Fruit fly (Drosophila melanogaster) whole organism, embryonic: ENCODE results near the gene dj-1beta.
A peak's percentile ranks its signal among the peaks of the same experiment; 100 is the strongest.

Experiments
- Atf3 ChIP-seq: fragments of 200-800 bp; sonication (Bioruptor generic); optimal IDR thresholded peaks from 3 replicates; lab custom pipeline; 2016; ENCODE audit warnings: missing biosample characterization, missing genetic modification characterization
- BtbVII ChIP-seq: fragments of 200-800 bp; sonication (Bioruptor generic); optimal IDR thresholded peaks from 3 replicates; lab custom pipeline; 2017; ENCODE audit warnings: missing biosample characterization, mild to moderate bottlenecking, missing genetic modification characterization
- CG10209 ChIP-seq: fragments of 200-800 bp; sonication (Bioruptor generic); optimal IDR thresholded peaks from 3 replicates; lab custom pipeline; 2017; ENCODE audit warnings: missing biosample characterization, mild to moderate bottlenecking, missing genetic modification characterization, missing genetic modification reagents
- CG10267 ChIP-seq: fragments of 200-800 bp; sonication (Bioruptor generic); optimal IDR thresholded peaks from 2 replicates; lab custom pipeline; 2018; ENCODE audit warnings: missing biosample characterization, mild to moderate bottlenecking, missing genetic modification characterization, moderate library complexity
- CG12391 ChIP-seq: fragments of 200-800 bp; sonication (Bioruptor generic); optimal IDR thresholded peaks from 3 replicates; lab custom pipeline; 2018; ENCODE audit warnings: missing biosample characterization, mild to moderate bottlenecking, missing genetic modification characterization, moderate library complexity
- CG17328 ChIP-seq: fragments of 200-800 bp; sonication (Bioruptor generic); IDR thresholded peaks from 2 replicates; pipeline ENCODE4 v1.3.6; 2022; ENCODE audit warnings: missing biosample characterization, missing genetic modification characterization
- CG2120 ChIP-seq: fragments of 200-800 bp; sonication (Bioruptor generic); optimal IDR thresholded peaks from 3 replicates; lab custom pipeline; 2016; ENCODE audit warnings: missing biosample characterization, missing genetic modification characterization
- CG30020 ChIP-seq: fragments of 200-800 bp; optimal IDR thresholded peaks from 2 replicates; lab custom pipeline; 2019; ENCODE audit warnings: missing biosample characterization, mild to moderate bottlenecking, missing genetic modification characterization, moderate library complexity
- CG30403 ChIP-seq: fragments of 200-800 bp; sonication (Bioruptor generic); optimal IDR thresholded peaks from 3 replicates; lab custom pipeline; 2016; ENCODE audit warnings: missing biosample characterization, missing genetic modification characterization
- CG32772 ChIP-seq: fragments of 200-800 bp; sonication (Bioruptor generic); IDR thresholded peaks from 2 replicates; pipeline ENCODE4 v1.3.6; 2022; ENCODE audit warnings: missing biosample characterization, missing genetic modification characterization
- CG4360 ChIP-seq: fragments of 200-800 bp; sonication (Bioruptor generic); IDR thresholded peaks from 2 replicates; pipeline ENCODE4 v1.3.6; 2022; ENCODE audit warnings: missing biosample characterization, missing genetic modification characterization
- CG6272 ChIP-seq: fragments of 200-800 bp; sonication (Bioruptor generic); IDR thresholded peaks from 2 replicates; pipeline ENCODE4 v1.3.6; 2022; ENCODE audit warnings: missing biosample characterization, missing genetic modification characterization
- CG9215 ChIP-seq: fragments of 200-800 bp; sonication (Bioruptor generic); IDR thresholded peaks from 2 replicates; pipeline ENCODE4 v1.3.6; 2022; ENCODE audit warnings: missing biosample characterization, missing genetic modification characterization
- Camta ChIP-seq: fragments of 200-800 bp; sonication (Bioruptor generic); optimal IDR thresholded peaks from 2 replicates; lab custom pipeline; 2016; ENCODE audit warnings: missing biosample characterization, missing genetic modification characterization
- Chrac-16 ChIP-seq: fragments of 200-800 bp; sonication (Bioruptor generic); optimal IDR thresholded peaks from 3 replicates; lab custom pipeline; 2016; ENCODE audit warnings: missing biosample characterization, missing genetic modification characterization
- Drgx ChIP-seq: fragments of 200-800 bp; sonication (Bioruptor generic); IDR thresholded peaks from 2 replicates; pipeline ENCODE4 v1.3.6; 2022; ENCODE audit warnings: missing biosample characterization, missing genetic modification characterization
- Ets65A ChIP-seq: fragments of 200-800 bp; sonication (Bioruptor generic); peaks from one replicate; lab custom pipeline; 2016; ENCODE audit warnings: missing biosample characterization, missing genetic modification characterization
- Hsf ChIP-seq: fragments of 200-800 bp; sonication (Bioruptor generic); optimal IDR thresholded peaks from 3 replicates; lab custom pipeline; 2016; ENCODE audit warnings: missing biosample characterization, missing genetic modification characterization
- Lpt ChIP-seq: fragments of >200 bp; optimal IDR thresholded peaks from 2 replicates; lab custom pipeline; 2018; ENCODE audit warnings: missing biosample characterization, missing genetic modification characterization
- Mad ChIP-seq: fragments of 200-800 bp; sonication (Bioruptor generic); optimal IDR thresholded peaks from 2 replicates; lab custom pipeline; 2016; ENCODE audit warnings: missing biosample characterization, missing genetic modification characterization
- Med ChIP-seq: fragments of 200-800 bp; sonication (Bioruptor generic); peaks from one replicate; lab custom pipeline; 2016; ENCODE audit warnings: missing biosample characterization, missing genetic modification characterization, mild to moderate bottlenecking, inconsistent platforms, moderate library complexity
- PHDP ChIP-seq: fragments of 200-800 bp; sonication (Bioruptor generic); optimal IDR thresholded peaks from 3 replicates; lab custom pipeline; 2018; ENCODE audit warnings: missing biosample characterization, mild to moderate bottlenecking, missing genetic modification characterization, moderate library complexity
- Ptx1 ChIP-seq: fragments of 200-800 bp; sonication (Bioruptor generic); IDR thresholded peaks from 2 replicates; pipeline ENCODE4 v1.3.6; 2022; ENCODE audit warnings: missing biosample characterization, missing genetic modification characterization
- Sox102F ChIP-seq: fragments of 200-800 bp; sonication (Bioruptor generic); optimal IDR thresholded peaks from 2 replicates; lab custom pipeline; 2018; ENCODE audit warnings: missing biosample characterization, mild to moderate bottlenecking, missing genetic modification characterization, moderate library complexity
- Spps ChIP-seq: fragments of 200-800 bp; sonication (Bioruptor generic); optimal IDR thresholded peaks from 2 replicates; lab custom pipeline; 2018; ENCODE audit warnings: missing biosample characterization, mild to moderate bottlenecking, missing genetic modification characterization
- Xbp1 ChIP-seq: fragments of 200-800 bp; sonication (Bioruptor generic); optimal IDR thresholded peaks from 3 replicates; lab custom pipeline; 2016; ENCODE audit warnings: missing biosample characterization, mild to moderate bottlenecking, missing genetic modification characterization
- al ChIP-seq: fragments of 200-800 bp; sonication (Bioruptor generic); IDR thresholded peaks from 2 replicates; pipeline ENCODE4 v1.3.6; 2022; ENCODE audit warnings: missing biosample characterization, missing genetic modification characterization
- ara ChIP-seq: fragments of 200-800 bp; sonication (Bioruptor generic); IDR thresholded peaks from 2 replicates; pipeline ENCODE4 v1.3.6; 2022; ENCODE audit warnings: missing biosample characterization, missing genetic modification characterization
- bsh ChIP-seq, 2 experiments: fragments of 200-800 bp; sonication (Bioruptor generic); optimal IDR thresholded peaks; 2 replicates each; lab custom pipeline; 2017 to 2018; ENCODE audit warnings: mild to moderate bottlenecking in 2 of 2, missing biosample characterization in 2 of 2, missing genetic modification characterization in 2 of 2, moderate library complexity in 1 of 2
- chif ChIP-seq, 2 experiments: fragments of 200-800 bp; sonication (Bioruptor generic); optimal IDR thresholded peaks; 3 replicates each; lab custom pipeline; 2016; ENCODE audit warnings: missing biosample characterization in 2 of 2, missing genetic modification characterization in 2 of 2
- dmrt11E ChIP-seq: fragments of 200-800 bp; sonication (Bioruptor generic); optimal IDR thresholded peaks from 3 replicates; lab custom pipeline; 2018; ENCODE audit warnings: missing biosample characterization, mild to moderate bottlenecking, missing genetic modification characterization, moderate library complexity
- dpn ChIP-seq, 2 experiments: fragments of 200-800 bp; sonication (Bioruptor generic); optimal IDR thresholded peaks; 3 replicates each; lab custom pipeline; 2016; ENCODE audit warnings: missing biosample characterization in 2 of 2, missing genetic modification characterization in 2 of 2
- dysf ChIP-seq: fragments of 200-800 bp; sonication (Bioruptor generic); IDR thresholded peaks from 3 replicates; pipeline ENCODE4 v1.3.6; 2022; ENCODE audit warnings: missing biosample characterization, missing genetic modification characterization
- gem ChIP-seq: fragments of 200-800 bp; sonication (Bioruptor generic); optimal IDR thresholded peaks from 2 replicates; lab custom pipeline; 2019; ENCODE audit warnings: missing biosample characterization, mild to moderate bottlenecking, missing genetic modification characterization, moderate library complexity
- hb ChIP-seq: fragments of 200-800 bp; sonication (Bioruptor generic); IDR thresholded peaks from 3 replicates; pipeline ENCODE4 v1.3.6; 2022; ENCODE audit warnings: missing biosample characterization, missing genetic modification characterization; ENCODE audit not compliant: partially characterized antibody
- pan ChIP-seq, 4 experiments: fragments of >200 bp in 3 of 4; fragments of 200-800 bp in 1 of 4; sonication (Bioruptor generic) in 1 of 4; optimal IDR thresholded peaks in 3 of 4; IDR thresholded peaks in 1 of 4; 2 replicates each; pipeline versions ENCODE4 v1.3.6 to Lab custom; 2017 to 2022; ENCODE audit warnings: missing biosample characterization in 2 of 4, missing genetic modification characterization in 2 of 4, mixed read lengths in 1 of 4
- prd ChIP-seq, 3 experiments: fragments of >200 bp in 2 of 3; fragments of 200-800 bp in 1 of 3; sonication (Bioruptor generic) in 1 of 3; optimal IDR thresholded peaks in 2 of 3; IDR thresholded peaks in 1 of 3; 2 replicates in 2 of 3; 3 replicates in 1 of 3; pipeline versions ENCODE4 v1.3.6 to Lab custom; 2017 to 2022; ENCODE audit warnings: missing biosample characterization in 1 of 3, missing genetic modification characterization in 1 of 3
- pum ChIP-seq: fragments of 200-800 bp; sonication (Bioruptor generic); optimal IDR thresholded peaks from 2 replicates; lab custom pipeline; 2016; ENCODE audit warnings: missing biosample characterization, missing genetic modification characterization
- row ChIP-seq: fragments of 200-800 bp; sonication (Bioruptor generic); IDR thresholded peaks from 3 replicates; pipeline ENCODE4 v1.3.6; 2022; ENCODE audit warnings: missing biosample characterization, missing genetic modification characterization
- sens ChIP-seq: fragments of 200-800 bp; sonication (Bioruptor generic); peaks from one replicate; lab custom pipeline; 2016; ENCODE audit warnings: missing biosample characterization, missing genetic modification characterization
- seq ChIP-seq: fragments of 200-800 bp; sonication (Bioruptor generic); IDR thresholded peaks from 2 replicates; pipeline ENCODE4 v1.3.6; 2022; ENCODE audit warnings: missing biosample characterization, missing genetic modification characterization
- slbo ChIP-seq: fragments of 200-800 bp; sonication (Bioruptor generic); IDR thresholded peaks from 2 replicates; pipeline ENCODE4 v1.3.6; 2022; ENCODE audit warnings: missing biosample characterization, missing genetic modification characterization
- tio ChIP-seq: fragments of 200-800 bp; sonication (Bioruptor generic); optimal IDR thresholded peaks from 2 replicates; lab custom pipeline; 2017; ENCODE audit warnings: missing biosample characterization, missing genetic modification characterization, inconsistent platforms
- tup ChIP-seq: fragments of 200-800 bp; sonication (Bioruptor generic); optimal IDR thresholded peaks from 2 replicates; lab custom pipeline; 2016; ENCODE audit warnings: missing biosample characterization, mild to moderate bottlenecking, missing genetic modification characterization, moderate library complexity
- tx ChIP-seq: fragments of 200-800 bp; sonication (Bioruptor generic); optimal IDR thresholded peaks from 2 replicates; lab custom pipeline; 2016; ENCODE audit warnings: missing biosample characterization, missing genetic modification characterization
- unpg ChIP-seq: fragments of 200-800 bp; sonication (Bioruptor generic); optimal IDR thresholded peaks from 3 replicates; lab custom pipeline; 2018; ENCODE audit warnings: missing biosample characterization, mild to moderate bottlenecking, missing genetic modification characterization, moderate library complexity
- usp ChIP-seq: fragments of >200 bp; optimal IDR thresholded peaks from 2 replicates; lab custom pipeline; 2017; ENCODE audit warnings: missing biosample characterization, missing genetic modification characterization
- vvl ChIP-seq: fragments of 200-800 bp; sonication (Bioruptor generic); IDR thresholded peaks from 2 replicates; pipeline ENCODE4 v1.3.6; 2022; ENCODE audit warnings: missing biosample characterization, missing genetic modification characterization
- zf30C ChIP-seq: fragments of 200-800 bp; sonication (Bioruptor generic); optimal IDR thresholded peaks from 3 replicates; lab custom pipeline; 2018; ENCODE audit warnings: missing biosample characterization, mild to moderate bottlenecking, missing genetic modification characterization
- zfh1 ChIP-seq: fragments of 200-800 bp; sonication (Bioruptor generic); IDR thresholded peaks from 3 replicates; pipeline ENCODE4 v1.3.6; 2022; ENCODE audit warnings: missing biosample characterization, missing genetic modification characterization

The dj-1beta gene

DNA sequence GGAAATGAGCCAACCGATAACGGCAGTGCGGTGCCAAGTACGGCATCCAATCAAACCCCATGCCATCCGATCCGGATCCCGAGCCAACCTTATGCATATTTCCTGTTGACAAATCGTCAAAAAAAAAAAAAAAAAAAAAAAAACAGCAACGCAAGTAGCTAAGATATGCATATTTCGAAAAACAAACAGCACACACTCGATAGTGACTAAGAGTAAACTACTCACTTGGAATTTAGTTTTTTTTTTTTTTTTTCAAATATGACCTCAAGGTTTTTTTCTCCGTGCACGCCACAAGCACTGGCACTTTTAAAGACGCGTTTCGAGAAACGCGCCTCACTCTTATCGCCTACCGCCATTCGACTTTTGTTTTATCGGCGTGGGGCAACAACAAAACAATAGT, 31.7 kb upstream of the dj-1beta start:
- no peak for TF ChIP-seq CG10267 (tag; lab: Kevin White, UChicago)
- peak; percentile 9 for TF ChIP-seq CG30403 (GFP tag; lab: Kevin White, UChicago)
- no peak for TF ChIP-seq Spps
- TF ChIP-seq tio (GFP tag; lab: Kevin White, UChicago) = peak; percentile 24
- TF ChIP-seq CG12391 (tag; lab: Kevin White, UChicago) = peak; percentile 2
- TF ChIP-seq row (GFP tag; lab: Robert Waterston, UW) = peak; percentile 47; the same call in 1 of the 3 replicates
- peak; percentile 74 for TF ChIP-seq Ets65A (GFP tag; lab: Kevin White, UChicago)
- TF ChIP-seq seq (GFP tag; lab: Robert Waterston, UW) = 0 out of 2 replicates have a peak, but pooled peaks have one; percentile 17
- 0 out of 2 replicates have a peak, but pooled peaks have one; percentile 6 for TF ChIP-seq Ptx1 (GFP tag; lab: Robert Waterston, UW)
- peak; percentile 39 for TF ChIP-seq dmrt11E
- TF ChIP-seq zf30C = peak; percentile 19
- no peak for TF ChIP-seq usp
- peak; percentile 74 for TF ChIP-seq Med
- peak; percentile 19 for TF ChIP-seq CG2120 (GFP tag; lab: Kevin White, UChicago)
- TF ChIP-seq Chrac-16 (GFP tag; lab: Kevin White, UChicago) = peak; percentile 4
- peak; percentile 13 for TF ChIP-seq Xbp1 (GFP tag; lab: Kevin White, UChicago)
- peak; percentile 50 for TF ChIP-seq gem (tag; lab: Kevin White, UChicago)
- TF ChIP-seq pum = peak; percentile 4
- no peak for TF ChIP-seq hb (GFP tag; lab: Robert Waterston, UW)
- no peak for TF ChIP-seq BtbVII (GFP tag; lab: Kevin White, UChicago)
- 0 out of 2 replicates have a peak, but pooled peaks have one; percentile 38 for TF ChIP-seq vvl (GFP tag; lab: Robert Waterston, UW)
- TF ChIP-seq slbo (GFP tag; lab: Robert Waterston, UW) = peak; percentile 41
- no peak for TF ChIP-seq al (GFP tag; lab: Robert Waterston, UW)
- peak; percentile 22 for TF ChIP-seq unpg
- TF ChIP-seq CG17328 (GFP tag; lab: Robert Waterston, UW) = peak; percentile 32; the same call in 1 of the 2 replicates
- TF ChIP-seq Mad (GFP tag; lab: Kevin White, UChicago) = no peak
- no peak for TF ChIP-seq tx
- TF ChIP-seq Hsf = peak; percentile 31
- no peak for TF ChIP-seq pan (optimal IDR thresholded peaks at IDR 0.05; lab: Kevin White, UChicago)
- peak in 1 of 2 experiments; percentile 20 for TF ChIP-seq pan (GFP tag; optimal IDR thresholded peaks at IDR 0.05 in 1 of 2, IDR thresholded peaks at IDR 0.05 in 1 of 2)
- TF ChIP-seq prd (optimal IDR thresholded peaks at IDR 0.05; lab: Kevin White, UChicago) = no peak
- peak; percentile 24; the same call in 1 of the 3 replicates for TF ChIP-seq prd (GFP tag; IDR thresholded peaks at IDR 0.05; lab: Robert Waterston, UW)
- no peak for TF ChIP-seq CG30020 (tag; lab: Kevin White, UChicago)
- peak; percentile 18; the same call in 1 of the 2 replicates for TF ChIP-seq ara (GFP tag; lab: Robert Waterston, UW)
- TF ChIP-seq dysf (GFP tag; lab: Robert Waterston, UW) = 0 out of 3 replicates have a peak, but pooled peaks have one; percentile 6
- TF ChIP-seq Lpt (GFP tag; lab: Kevin White, UChicago) = no peak
- no peak for TF ChIP-seq Camta (GFP tag; lab: Kevin White, UChicago)
- peak; percentile 45 for TF ChIP-seq CG32772 (GFP tag; lab: Robert Waterston, UW)
- peak; percentile 33; the same call in 1 of the 2 replicates for TF ChIP-seq CG4360 (GFP tag; lab: Robert Waterston, UW)
- TF ChIP-seq CG9215 (GFP tag; lab: Robert Waterston, UW) = no peak
- peak; percentile 21 for TF ChIP-seq Sox102F
- TF ChIP-seq dpn (GFP tag; optimal IDR thresholded peaks at IDR 0.05; lab: Kevin White, UChicago) = peak in 1 of 2 experiments; percentile 3
- TF ChIP-seq sens (GFP tag; lab: Kevin White, UChicago) = peak; percentile 85
- TF ChIP-seq Drgx (GFP tag; lab: Robert Waterston, UW) = 0 out of 2 replicates have a peak, but pooled peaks have one; percentile 9
- peak; percentile 30 for TF ChIP-seq PHDP
- TF ChIP-seq zfh1 (GFP tag; lab: Robert Waterston, UW) = peak; percentile 57
- no peak for TF ChIP-seq tup (GFP tag; lab: Kevin White, UChicago)
- TF ChIP-seq chif (GFP tag; optimal IDR thresholded peaks at IDR 0.05; lab: Kevin White, UChicago) = peak in 1 of 2 experiments; percentile 26
- no peak for TF ChIP-seq Atf3 (GFP tag; lab: Kevin White, UChicago)
- no peak for TF ChIP-seq CG6272 (GFP tag; lab: Robert Waterston, UW)
- TF ChIP-seq CG10209 (GFP tag; lab: Kevin White, UChicago) = no peak
- TF ChIP-seq bsh (GFP tag; optimal IDR thresholded peaks at IDR 0.05; lab: Kevin White, UChicago) = peak in 1 of 2 experiments; percentile 34
